Worm (Caenorhabditis elegans) whole organism, midembryonic: ENCODE measurements around the gene mam-6.

Experiments used
- cog-1 ChIP-seq: sonication (generic microtip); optimal IDR thresholded peaks from 2 replicates; lab custom pipeline; 2016; ENCODE audit warnings: missing genetic modification characterization, missing compliant biosample characterization
- flt-1 ChIP-seq: fragments of 200-800 bp; sonication (Bioruptor generic); IDR thresholded peaks from 2 replicates; pipeline ENCODE4 v1.3.6; 2022; ENCODE audit warnings: missing genetic modification characterization, missing compliant biosample characterization
- klf-2 ChIP-seq: fragments of 200-800 bp; sonication (Bioruptor generic); conservative IDR thresholded peaks from 2 replicates; pipeline ENCODE4 v1.3.6; 2022; ENCODE audit warnings: missing genetic modification reagents, missing genetic modification characterization, missing compliant biosample characterization
- med-1 ChIP-seq: sonication (generic microtip); optimal IDR thresholded peaks from 2 replicates; lab custom pipeline; 2017; ENCODE audit warnings: missing genetic modification characterization, mild to moderate bottlenecking, missing compliant biosample characterization, antibody characterized with exemption, missing genetic modification reagents; ENCODE audit not compliant: insufficient read depth
- ref-1 ChIP-seq: fragments of 200-800 bp; sonication (Bioruptor generic); conservative IDR thresholded peaks from 2 replicates; pipeline ENCODE4 v1.3.6; 2022; ENCODE audit warnings: missing genetic modification reagents, missing genetic modification characterization, missing compliant biosample characterization
- tab-1 ChIP-seq: fragments of 200-800 bp; sonication (Bioruptor generic); IDR thresholded peaks from 2 replicates; pipeline ENCODE4 v1.3.6; 2022; ENCODE audit warnings: missing genetic modification characterization, missing compliant biosample characterization
- ztf-23 ChIP-seq: fragments of 200-800 bp; sonication (Bioruptor generic); IDR thresholded peaks from 2 replicates; pipeline ENCODE4 v1.3.6; 2022; ENCODE audit warnings: missing genetic modification reagents, missing genetic modification characterization, missing compliant biosample characterization
- ztf-29 ChIP-seq: fragments of 200-800 bp; sonication (Bioruptor generic); IDR thresholded peaks from 2 replicates; pipeline ENCODE4 v1.3.6; 2022; ENCODE audit warnings: missing genetic modification reagents, missing genetic modification characterization, missing compliant biosample characterization

DNA sequence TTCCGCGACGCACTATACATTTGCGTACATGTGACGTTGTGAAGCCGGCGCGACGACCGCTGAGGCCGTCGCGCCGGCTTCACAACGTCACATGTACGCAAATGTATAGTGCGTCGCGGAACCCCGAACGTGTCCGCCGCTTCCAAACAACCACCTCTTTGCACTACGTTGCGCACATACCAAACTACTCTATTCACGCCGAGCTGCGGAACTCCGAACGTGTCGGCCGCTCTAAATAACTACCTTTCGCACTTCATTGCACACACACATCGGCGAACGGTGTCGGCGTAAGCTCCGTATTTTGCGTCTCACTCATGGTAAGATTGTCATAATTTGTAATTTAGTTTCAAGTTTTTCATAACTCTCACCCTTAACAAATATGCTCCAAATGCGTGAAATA, 43.0 kb upstream of the mam-6 start:
- TF ChIP-seq flt-1 (GFP tag; lab: Robert Waterston, UW) (no peak), klf-2 (GFP tag; lab: Robert Waterston, UW) (no peak), tab-1 (GFP tag; lab: Robert Waterston, UW) (no peak), cog-1 (tag; lab: Kevin White, UChicago) (no peak), ztf-23 (GFP tag; lab: Robert Waterston, UW) (no peak), ref-1 (no peak), ztf-29 (no peak), med-1 (no peak)
